Worm (Caenorhabditis elegans): ENCODE data around the gene C33F10.1.
"Not testable (repeated sequence)": the region's sequence is repeated elsewhere in the genome, so short reads cannot be mapped to it uniquely, and the experiment has no call there.

The C33F10.1 gene

DNA sequence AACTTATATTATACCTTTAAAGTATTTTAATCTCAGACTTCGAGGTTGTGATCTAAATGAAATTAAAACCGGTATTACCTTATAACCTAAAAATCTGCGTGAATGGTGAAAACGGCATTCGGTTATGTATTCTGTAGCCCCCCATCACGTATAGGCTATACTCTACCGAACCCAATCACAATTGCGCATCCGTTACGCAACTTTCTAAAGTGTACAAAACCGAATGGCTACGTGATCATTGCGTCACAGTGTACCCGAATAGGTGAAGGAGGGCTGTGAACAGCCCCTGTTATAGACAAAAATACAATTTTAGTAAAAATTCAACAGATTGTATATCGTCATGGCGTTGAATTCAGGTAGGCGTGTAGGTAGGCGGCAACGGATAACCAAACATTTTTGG is 12.2 kb upstream of the C33F10.1 start:
- no peak for TF ChIP-seq Y55F3AM.14 (GFP tag; optimal IDR thresholded peaks at IDR 0.05)
- no peak for TF ChIP-seq mdl-1 (tag; optimal IDR thresholded peaks at IDR 0.05)
- TF ChIP-seq elt-1 (tag; optimal IDR thresholded peaks at IDR 0.05) = no peak
- TF ChIP-seq unc-39 (tag; optimal IDR thresholded peaks at IDR 0.05) = no peak
- no peak for TF ChIP-seq nhr-77 (tag; optimal IDR thresholded peaks at IDR 0.05)
- TF ChIP-seq zag-1 (tag; optimal IDR thresholded peaks at IDR 0.05) = no peak
- no peak for TF ChIP-seq nhr-11 (tag; optimal IDR thresholded peaks at IDR 0.05)
- TF ChIP-seq nhr-21 (tag; optimal IDR thresholded peaks at IDR 0.05) = no peak
- no peak for TF ChIP-seq mbf-1 (tag; optimal IDR thresholded peaks at IDR 0.05)
- no peak for TF ChIP-seq snpc-4 (tag; optimal IDR thresholded peaks at IDR 0.05)
- no peak for TF ChIP-seq peb-1 (tag; optimal IDR thresholded peaks at IDR 0.05)
- TF ChIP-seq ama-1 (optimal IDR thresholded peaks at IDR 0.05) = no peak
- TF ChIP-seq dmd-4 (tag; optimal IDR thresholded peaks at IDR 0.05) = no peak
- no peak for TF ChIP-seq fos-1 (tag; optimal IDR thresholded peaks at IDR 0.05)
- TF ChIP-seq sma-9 (GFP tag; optimal IDR thresholded peaks at IDR 0.05) = no peak
- TF ChIP-seq sma-9 (tag; optimal IDR thresholded peaks at IDR 0.05) = no peak
- no peak for TF ChIP-seq ztf-11 (tag; optimal IDR thresholded peaks at IDR 0.05)
- no peak for TF ChIP-seq nhr-23 (tag; optimal IDR thresholded peaks at IDR 0.05)
- no peak for TF ChIP-seq egl-27 (tag; optimal IDR thresholded peaks at IDR 0.05)
- TF ChIP-seq crh-2 (tag; optimal IDR thresholded peaks at IDR 0.05) = no peak
- no peak for TF ChIP-seq mab-5 (tag; optimal IDR thresholded peaks at IDR 0.05)

DNA sequence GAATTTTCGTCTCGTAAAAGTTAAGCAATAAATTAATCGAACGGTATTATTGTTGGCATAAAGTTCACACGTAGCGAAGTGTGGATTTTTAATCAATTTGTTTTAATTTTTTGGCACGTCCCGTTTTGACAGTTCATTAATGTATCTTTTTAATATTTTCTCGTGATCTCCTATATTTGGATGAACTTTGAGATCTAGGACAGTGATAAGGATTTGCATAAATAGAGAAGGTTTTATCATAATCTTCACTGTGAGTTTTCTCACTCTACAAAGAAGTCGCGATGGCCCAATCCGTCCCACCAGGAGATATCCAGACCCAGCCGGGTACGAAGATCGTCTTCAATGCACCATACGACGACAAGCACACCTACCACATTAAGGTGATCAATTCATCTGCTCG is 9.7 kb upstream of the C33F10.1 start, which contains the start of the genes C33F10.8 and msp-40:
TSS of gene C33F10.8 (minus strand) at position 101 of the 400 bp plus-strand sequence.
TSS of gene msp-40 (plus strand) at position 282 of the 400 bp plus-strand sequence.
- not testable (repeated sequence) for TF ChIP-seq ZK546.5, skn-1, crh-2 (tag; optimal IDR thresholded peaks at IDR 0.05)

- TF ChIP-seq sma-3 (GFP tag; optimal IDR thresholded peaks at IDR 0.05) = no peak
- TF ChIP-seq unc-55 (GFP tag; optimal IDR thresholded peaks at IDR 0.05) = peak; percentile 82
- peak; percentile 54 for TF ChIP-seq snpc-4 (tag; optimal IDR thresholded peaks at IDR 0.05)
- TF ChIP-seq aly-2 (tag; optimal IDR thresholded peaks at IDR 0.05) = no peak
- peak in 1 of 2 experiments; percentile 26 for TF ChIP-seq lsy-2 (tag; optimal IDR thresholded peaks at IDR 0.05)
- peak; percentile 63 for TF ChIP-seq crh-2 (tag; optimal IDR thresholded peaks at IDR 0.05)
- TF ChIP-seq ZK546.5 (tag; optimal IDR thresholded peaks at IDR 0.05) = no peak
- peak; percentile 56 for TF ChIP-seq C34F6.9 (tag; optimal IDR thresholded peaks at IDR 0.05)
- peak; percentile 97 for TF ChIP-seq gmeb-1 (tag; optimal IDR thresholded peaks at IDR 0.05)
- TF ChIP-seq F13H6.1 (tag; optimal IDR thresholded peaks at IDR 0.05) = no peak
- no peak for TF ChIP-seq nhr-11 (tag; optimal IDR thresholded peaks at IDR 0.05)
Observed at ce11 chrII:4827734-4828609, 6.9 kb upstream of the C33F10.1 start, which contains the start of the genes fbxb-88 and tbck-1. fbxb-88 (minus strand) TSS chrII:4827884. tbck-1 (plus strand) TSS chrII:4828559.

ce11 chrII:4837659-4838058 is 2.8 kb downstream of the C33F10.1 start, which contains the start of gene C33F10.12:
C33F10.12 (minus strand) TSS chrII:4837759.
- TF ChIP-seq nhr-11 (tag; optimal IDR thresholded peaks at IDR 0.05) = no peak
- TF ChIP-seq nhr-77 (tag; optimal IDR thresholded peaks at IDR 0.05) = no peak
- no peak for TF ChIP-seq alr-1 (tag; optimal IDR thresholded peaks at IDR 0.05)

DNA sequence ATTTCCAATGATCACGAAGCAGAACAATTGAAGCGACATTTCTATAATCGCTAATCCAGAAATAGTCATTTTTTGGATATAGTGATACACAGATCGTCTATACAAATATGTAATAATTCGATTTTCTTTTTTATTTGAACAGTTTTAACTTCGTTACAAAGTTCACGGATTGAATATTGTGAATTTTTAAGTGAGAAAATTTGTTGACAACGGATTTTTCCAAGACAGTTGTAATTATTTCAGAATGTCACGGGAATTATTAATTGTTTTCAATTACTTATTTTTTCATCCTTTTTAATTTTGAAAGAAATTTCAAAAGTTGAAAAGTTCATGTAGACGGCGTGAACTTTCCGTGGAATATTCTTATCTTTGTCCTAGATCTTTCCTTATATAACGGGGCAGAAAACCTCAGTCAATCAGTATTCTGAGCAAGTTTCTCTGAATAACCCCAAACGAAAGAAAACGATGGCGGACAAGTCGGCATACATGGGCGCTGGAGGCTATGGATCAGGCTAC is 7.4 kb downstream of the C33F10.1 start, which contains the start of the genes T23B7.2 and nspd-4:
TSS of gene T23B7.2 (minus strand) at position 101 of the 516 bp plus-strand sequence.
TSS of gene nspd-4 (plus strand) at position 466 of the 516 bp plus-strand sequence.
- TF ChIP-seq nhr-21 (tag; optimal IDR thresholded peaks at IDR 0.05); ztf-1 (GFP tag; conservative IDR thresholded peaks at IDR 0.05); zag-1 (tag; optimal IDR thresholded peaks at IDR 0.05): not testable (repeated sequence)
